Worm (Caenorhabditis elegans) whole organism, late embryonic: Measurements from ENCODE around the gene odc-1.
A peak's percentile ranks its signal among the peaks of the same experiment; 100 is the strongest.

ENCODE experiments used
- C38D4.7 ChIP-seq: fragments of 200-800 bp; sonication (Bioruptor generic); optimal IDR thresholded peaks from 2 replicates; lab custom pipeline; 2018; ENCODE audit warnings: mild to moderate bottlenecking, missing genetic modification characterization, moderate library complexity, missing compliant biosample characterization
- F13H6.1 ChIP-seq: sonication (generic microtip); optimal IDR thresholded peaks from 2 replicates; lab custom pipeline; 2016; ENCODE audit warnings: missing genetic modification characterization, missing compliant biosample characterization
- K09A11.1 ChIP-seq: sonication (generic microtip); optimal IDR thresholded peaks from 2 replicates; lab custom pipeline; 2017; ENCODE audit warnings: antibody characterized with exemption, mild to moderate bottlenecking, missing genetic modification characterization, missing compliant biosample characterization; ENCODE audit not compliant: insufficient read depth
- ama-1 ChIP-seq: fragments of 150-350 bp; optimal IDR thresholded peaks from 2 replicates; lab custom pipeline; 2014
- ceh-14 ChIP-seq: sonication (generic microtip); optimal IDR thresholded peaks from 2 replicates; lab custom pipeline; 2016; ENCODE audit warnings: missing genotype, missing genetic modification characterization, missing compliant biosample characterization
- ceh-18 ChIP-seq: sonication (generic microtip); optimal IDR thresholded peaks from 2 replicates; lab custom pipeline; 2016; ENCODE audit warnings: missing genetic modification characterization, missing compliant biosample characterization
- ceh-19 ChIP-seq: fragments of 200-800 bp; sonication (Bioruptor generic); optimal IDR thresholded peaks from 2 replicates; lab custom pipeline; 2018; ENCODE audit warnings: mild to moderate bottlenecking, missing genetic modification characterization, missing compliant biosample characterization
- ceh-22 ChIP-seq: sonication (generic microtip); optimal IDR thresholded peaks from 2 replicates; lab custom pipeline; 2017; ENCODE audit warnings: missing biosample characterization, missing genetic modification characterization
- ceh-31 ChIP-seq: sonication (generic microtip); optimal IDR thresholded peaks from 2 replicates; lab custom pipeline; 2016; ENCODE audit warnings: missing genetic modification characterization, missing compliant biosample characterization
- ceh-34 ChIP-seq: sonication (generic microtip); optimal IDR thresholded peaks from 2 replicates; lab custom pipeline; 2016; ENCODE audit warnings: mild to moderate bottlenecking, missing genetic modification characterization, missing compliant biosample characterization
- ceh-45 ChIP-seq: fragments of 200-800 bp; sonication (Bioruptor generic); IDR thresholded peaks from 2 replicates; pipeline ENCODE4 v1.3.6; 2022; ENCODE audit warnings: missing genetic modification reagents, missing genetic modification characterization, missing compliant biosample characterization
- ceh-48 ChIP-seq: sonication (generic microtip); optimal IDR thresholded peaks from 2 replicates; lab custom pipeline; 2016; ENCODE audit warnings: missing genetic modification characterization, inconsistent platforms, missing compliant biosample characterization
- elt-4 ChIP-seq: sonication (generic microtip); optimal IDR thresholded peaks from 2 replicates; lab custom pipeline; 2016; ENCODE audit warnings: missing genetic modification characterization, missing compliant biosample characterization
- ets-4 ChIP-seq: sonication (generic microtip); optimal IDR thresholded peaks from 2 replicates; lab custom pipeline; 2016; ENCODE audit warnings: missing genetic modification characterization, missing compliant biosample characterization
- eyg-1 ChIP-seq: sonication (generic microtip); optimal IDR thresholded peaks from 2 replicates; lab custom pipeline; 2016; ENCODE audit warnings: missing genotype, missing genetic modification characterization, missing compliant biosample characterization
- fax-1 ChIP-seq: sonication (generic microtip); optimal IDR thresholded peaks from 2 replicates; lab custom pipeline; 2016; ENCODE audit warnings: missing genotype, missing genetic modification characterization, missing compliant biosample characterization
- fkh-6 ChIP-seq: sonication (generic microtip); optimal IDR thresholded peaks from 2 replicates; lab custom pipeline; 2016; ENCODE audit warnings: missing genetic modification characterization, missing compliant biosample characterization
- gmeb-2 ChIP-seq: sonication (generic microtip); optimal IDR thresholded peaks from 2 replicates; lab custom pipeline; 2016; ENCODE audit warnings: missing genetic modification characterization, inconsistent platforms, missing compliant biosample characterization
- hlh-13 ChIP-seq: fragments of 200-800 bp; sonication (Bioruptor generic); optimal IDR thresholded peaks from 2 replicates; lab custom pipeline; 2018; ENCODE audit warnings: mild to moderate bottlenecking, missing genetic modification characterization, missing compliant biosample characterization
- hlh-15 ChIP-seq: sonication (generic microtip); optimal IDR thresholded peaks from 2 replicates; lab custom pipeline; 2016; ENCODE audit warnings: missing genetic modification characterization, missing compliant biosample characterization
- hlh-30 ChIP-seq: sonication (generic microtip); optimal IDR thresholded peaks from 2 replicates; lab custom pipeline; 2017; ENCODE audit warnings: antibody characterized with exemption, missing genetic modification characterization, missing compliant biosample characterization; ENCODE audit not compliant: insufficient read depth
- hlh-6 ChIP-seq: sonication (generic microtip); optimal IDR thresholded peaks from 2 replicates; lab custom pipeline; 2016; ENCODE audit warnings: missing genotype, missing genetic modification characterization, missing compliant biosample characterization
- hlh-8 ChIP-seq: sonication (generic microtip); optimal IDR thresholded peaks from 2 replicates; lab custom pipeline; 2016; ENCODE audit warnings: missing genotype, missing genetic modification characterization, missing compliant biosample characterization
- lin-11 ChIP-seq: fragments of 200-800 bp; sonication (Bioruptor generic); optimal IDR thresholded peaks from 2 replicates; lab custom pipeline; 2018; ENCODE audit warnings: mild to moderate bottlenecking, missing genetic modification characterization, missing compliant biosample characterization
- mec-3 ChIP-seq: sonication (generic microtip); optimal IDR thresholded peaks from 2 replicates; lab custom pipeline; 2016; ENCODE audit warnings: borderline replicate concordance, missing genetic modification characterization, missing compliant biosample characterization
- nhr-11 ChIP-seq: fragments of 150-350 bp; optimal IDR thresholded peaks from 2 replicates; lab custom pipeline; 2014; ENCODE audit warnings: missing biosample characterization, missing genetic modification characterization
- odd-2 ChIP-seq: sonication (generic microtip); optimal IDR thresholded peaks from 2 replicates; lab custom pipeline; 2017; ENCODE audit warnings: antibody characterized with exemption, mild to moderate bottlenecking, missing genetic modification characterization, missing compliant biosample characterization
- pag-3 ChIP-seq: sonication (generic microtip); optimal IDR thresholded peaks from 2 replicates; lab custom pipeline; 2016; ENCODE audit warnings: missing compliant biosample characterization, missing genetic modification characterization, borderline replicate concordance
- pat-9 ChIP-seq: fragments of 200-800 bp; sonication (Bioruptor generic); optimal IDR thresholded peaks from 2 replicates; lab custom pipeline; 2018; ENCODE audit warnings: mild to moderate bottlenecking, missing genetic modification characterization, moderate library complexity, missing compliant biosample characterization
- pax-1 ChIP-seq: fragments of 150-350 bp; optimal IDR thresholded peaks from 2 replicates; lab custom pipeline; 2014; ENCODE audit warnings: missing biosample characterization, missing genetic modification characterization
- pha-2 ChIP-seq: sonication (generic microtip); optimal IDR thresholded peaks from 2 replicates; lab custom pipeline; 2017; ENCODE audit warnings: mild to moderate bottlenecking, missing genetic modification characterization, missing compliant biosample characterization
- pha-4 ChIP-seq: fragments of 150-350 bp; optimal IDR thresholded peaks from 2 replicates; lab custom pipeline; 2018; ENCODE audit warnings: missing biosample characterization, missing genetic modification reagents, missing genetic modification characterization
- pqm-1 ChIP-seq: sonication (generic microtip); optimal IDR thresholded peaks from 2 replicates; lab custom pipeline; 2016; ENCODE audit warnings: missing genetic modification characterization, missing compliant biosample characterization
- pros-1 ChIP-seq: fragments of 150-350 bp; optimal IDR thresholded peaks from 2 replicates; lab custom pipeline; 2014; ENCODE audit warnings: missing biosample characterization, missing genetic modification reagents, missing genetic modification characterization
- ref-2 ChIP-seq: sonication (generic microtip); optimal IDR thresholded peaks from 2 replicates; lab custom pipeline; 2016; ENCODE audit warnings: missing genetic modification characterization, missing compliant biosample characterization
- rnt-1 ChIP-seq: sonication (generic microtip); optimal IDR thresholded peaks from 2 replicates; lab custom pipeline; 2016; ENCODE audit warnings: missing genetic modification characterization, missing compliant biosample characterization
- sox-2 ChIP-seq: fragments of 200-800 bp; sonication (Bioruptor generic); IDR thresholded peaks from 2 replicates; pipeline ENCODE4 v1.3.6; 2022; ENCODE audit warnings: missing genetic modification reagents, missing genetic modification characterization, missing compliant biosample characterization
- tbx-2 ChIP-seq: sonication (generic microtip); optimal IDR thresholded peaks from 2 replicates; lab custom pipeline; 2016; ENCODE audit warnings: missing genetic modification characterization, missing compliant biosample characterization
- ttx-3 ChIP-seq: sonication (generic microtip); optimal IDR thresholded peaks from 2 replicates; lab custom pipeline; 2016; ENCODE audit warnings: missing genetic modification reagents, missing genetic modification characterization, missing compliant biosample characterization
- unc-3 ChIP-seq, 2 experiments: fragments of 200-800 bp in 1 of 2; sonication (Bioruptor generic) in 1 of 2; sonication (generic microtip) in 1 of 2; conservative IDR thresholded peaks in 1 of 2; optimal IDR thresholded peaks in 1 of 2; 2 replicates each; pipeline versions ENCODE4 v1.3.6 to Lab custom; 2016 to 2022; ENCODE audit warnings: missing compliant biosample characterization in 2 of 2, missing genetic modification characterization in 2 of 2, missing genetic modification reagents in 1 of 2
- unc-55 ChIP-seq: sonication (generic microtip); optimal IDR thresholded peaks from 2 replicates; lab custom pipeline; 2017; ENCODE audit warnings: missing biosample characterization, missing genetic modification reagents, missing genetic modification characterization

The odc-1 gene

DNA sequence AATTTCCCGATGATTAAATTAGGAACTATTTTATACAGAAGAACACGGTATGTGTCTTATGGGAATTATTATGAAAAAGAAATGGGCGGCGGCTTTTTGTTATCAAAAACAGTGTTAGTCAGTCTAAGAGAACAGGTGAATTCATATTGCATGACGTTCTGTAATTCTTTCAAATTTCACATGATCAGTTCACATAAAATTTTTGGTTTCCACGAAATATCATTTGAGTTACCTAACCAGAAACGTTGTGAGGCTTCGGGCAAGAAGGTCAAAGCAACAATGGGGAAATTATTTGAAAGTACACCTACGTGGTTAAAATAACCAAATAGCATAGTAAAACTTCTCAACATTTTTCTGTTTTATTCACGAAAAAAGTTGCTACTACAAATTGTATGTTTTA is 35.9 kb upstream of the odc-1 start, which contains the start of gene Y57E12B.10:
Gene Y57E12B.10 (minus strand): TSS at position 101 of the 400 bp plus-strand sequence.
- TF ChIP-seq K09A11.1 (tag; lab: Kevin White, UChicago), result no peak
- no peak for TF ChIP-seq ceh-18 (tag; lab: Kevin White, UChicago)
- TF ChIP-seq eyg-1 (tag; lab: Kevin White, UChicago), result no peak
- TF ChIP-seq hlh-6 (tag; lab: Kevin White, UChicago), result no peak
- no peak for TF ChIP-seq pha-2 (tag; lab: Kevin White, UChicago)
- no peak for TF ChIP-seq ama-1 (lab: Kevin White, UChicago)
- TF ChIP-seq tbx-2 (tag; lab: Kevin White, UChicago), result no peak
- TF ChIP-seq pqm-1 (tag; lab: Kevin White, UChicago), result no peak
- no peak for TF ChIP-seq pax-1
- no peak for TF ChIP-seq ceh-45 (GFP tag; lab: Robert Waterston, UW)
- no peak for TF ChIP-seq rnt-1
- no peak for TF ChIP-seq pha-4 (tag; lab: Kevin White, UChicago)
- TF ChIP-seq C38D4.7 (GFP tag; lab: Kevin White, UChicago), result no peak
- TF ChIP-seq odd-2, result no peak
- TF ChIP-seq ttx-3 (tag; lab: Kevin White, UChicago), result no peak
- TF ChIP-seq ets-4, result no peak
- no peak for TF ChIP-seq ceh-22 (tag; lab: Kevin White, UChicago)
- no peak for TF ChIP-seq hlh-30 (tag; lab: Kevin White, UChicago)
- TF ChIP-seq hlh-13, result no peak

DNA sequence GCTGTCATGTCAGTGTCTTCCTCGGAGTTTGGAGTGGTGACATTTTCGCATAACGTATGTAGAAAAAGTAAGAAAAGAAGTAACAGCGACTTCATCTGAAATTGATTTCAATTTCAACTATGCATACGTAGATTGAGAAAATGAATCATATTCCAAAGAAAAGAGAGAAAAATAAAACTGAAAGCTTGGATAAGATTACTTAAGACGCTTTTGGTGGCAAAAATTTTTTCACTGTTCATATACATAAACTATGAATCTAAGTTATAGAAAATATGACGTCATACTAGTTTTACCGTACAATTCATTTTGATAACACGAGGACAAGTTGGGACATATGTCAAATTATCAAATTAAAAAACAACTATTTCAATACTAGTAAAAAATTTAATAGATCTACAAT is 34.2 kb upstream of the odc-1 start, which contains the start of gene lipl-6:
Gene lipl-6 (minus strand): TSS at position 101 of the 400 bp plus-strand sequence.
- TF ChIP-seq fax-1 (tag; lab: Kevin White, UChicago) (no peak), ceh-48 (tag; lab: Kevin White, UChicago) (no peak), ceh-45 (GFP tag; lab: Robert Waterston, UW) (no peak), hlh-6 (tag; lab: Kevin White, UChicago) (no peak), ref-2 (tag; lab: Kevin White, UChicago) (no peak), ceh-14 (tag; lab: Kevin White, UChicago) (no peak), hlh-30 (tag; lab: Kevin White, UChicago) (no peak), ceh-18 (tag; lab: Kevin White, UChicago) (no peak), mec-3 (no peak), ceh-34 (tag; lab: Kevin White, UChicago) (no peak), F13H6.1 (tag; lab: Kevin White, UChicago) (no peak), K09A11.1 (tag; lab: Kevin White, UChicago) (no peak), fkh-6 (no peak), sox-2 (no peak), hlh-15 (tag; lab: Kevin White, UChicago) (no peak)

DNA sequence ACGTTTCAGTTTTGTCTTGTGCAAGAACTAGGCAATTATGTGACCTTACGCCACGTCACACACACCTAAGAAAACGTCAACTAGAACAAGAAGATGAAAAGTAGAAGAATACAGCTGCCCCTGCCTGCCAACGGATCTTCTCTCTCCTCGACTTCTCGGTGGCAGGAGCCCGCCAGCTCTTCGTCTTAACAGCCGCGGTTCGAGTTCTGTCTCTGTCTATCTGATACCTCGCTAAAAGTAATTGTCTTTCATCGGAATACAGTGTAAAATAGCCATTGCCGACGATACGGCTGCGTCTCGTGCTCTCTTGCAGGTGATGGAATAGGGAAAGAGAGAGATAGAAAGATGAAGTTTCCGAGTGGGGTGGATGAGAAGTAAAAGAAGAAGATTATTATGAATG is 30.3 kb upstream of the odc-1 start:
- TF ChIP-seq unc-3 (GFP tag; conservative IDR thresholded peaks at IDR 0.05; lab: Robert Waterston, UW) (no peak), unc-3 (tag; optimal IDR thresholded peaks at IDR 0.05; lab: Kevin White, UChicago) (no peak), ceh-18 (tag; lab: Kevin White, UChicago) (peak; percentile 46), rnt-1 (peak; percentile 34), elt-4 (no peak), ceh-31 (tag; lab: Kevin White, UChicago) (no peak), tbx-2 (tag; lab: Kevin White, UChicago) (no peak), pat-9 (tag; lab: Kevin White, UChicago) (peak; percentile 27), pqm-1 (tag; lab: Kevin White, UChicago) (no peak), ceh-14 (tag; lab: Kevin White, UChicago) (no peak), gmeb-2 (no peak), ceh-45 (GFP tag; lab: Robert Waterston, UW) (no peak), nhr-11 (tag; lab: Kevin White, UChicago) (no peak), pros-1 (tag; lab: Kevin White, UChicago) (no peak), pag-3 (no peak), ets-4 (no peak), lin-11 (tag; lab: Kevin White, UChicago) (no peak), ama-1 (lab: Kevin White, UChicago) (no peak), C38D4.7 (GFP tag; lab: Kevin White, UChicago) (no peak), ceh-22 (tag; lab: Kevin White, UChicago) (no peak), unc-55 (peak; percentile 58), hlh-30 (tag; lab: Kevin White, UChicago) (no peak), odd-2 (no peak), ceh-19 (GFP tag; lab: Kevin White, UChicago) (no peak), hlh-8 (tag; lab: Kevin White, UChicago) (no peak)
